Worm (Caenorhabditis elegans) whole organism, young adult: ENCODE results near the gene spe-51.

ENCODE experiments used
- C17E4.6 ChIP-seq: fragments of 200-800 bp; sonication (Bioruptor generic); IDR thresholded peaks from 2 replicates; pipeline ENCODE4 v1.3.6; 2022; ENCODE audit warnings: missing genetic modification reagents, missing genetic modification characterization, missing compliant biosample characterization
- D2030.7 ChIP-seq: fragments of 200-800 bp; sonication (Bioruptor generic); IDR thresholded peaks from 2 replicates; pipeline ENCODE4 v1.3.6; 2022; ENCODE audit warnings: missing genetic modification reagents, missing genetic modification characterization, missing compliant biosample characterization
- F23B12.7 ChIP-seq: sonication (generic microtip); optimal IDR thresholded peaks from 2 replicates; lab custom pipeline; 2017; ENCODE audit warnings: missing genetic modification characterization, mild to moderate bottlenecking, missing compliant biosample characterization, antibody characterized with exemption, moderate library complexity; ENCODE audit not compliant: insufficient read depth
- F33H1.4 ChIP-seq: fragments of 200-800 bp; sonication (Bioruptor generic); IDR thresholded peaks from 2 replicates; pipeline ENCODE4 v1.3.6; 2022; ENCODE audit warnings: missing genetic modification reagents, missing genetic modification characterization, missing compliant biosample characterization
- F49E8.2 ChIP-seq: sonication (generic microtip); optimal IDR thresholded peaks from 3 replicates; lab custom pipeline; 2017; ENCODE audit warnings: missing genetic modification characterization, mild to moderate bottlenecking, missing compliant biosample characterization, antibody characterized with exemption, moderate library complexity; ENCODE audit not compliant: insufficient read depth
- K11D2.4 ChIP-seq: fragments of 200-800 bp; sonication (Bioruptor generic); IDR thresholded peaks from 2 replicates; pipeline ENCODE4 v1.3.6; 2022; ENCODE audit warnings: missing genetic modification reagents, missing genetic modification characterization, missing compliant biosample characterization
- T07F8.4 ChIP-seq: sonication (generic microtip); optimal IDR thresholded peaks from 2 replicates; lab custom pipeline; 2016; ENCODE audit warnings: mild to moderate bottlenecking, missing genetic modification characterization, moderate library complexity, missing compliant biosample characterization
- T26A5.8 ChIP-seq: sonication (generic microtip); optimal IDR thresholded peaks from 2 replicates; lab custom pipeline; 2016; ENCODE audit warnings: missing genetic modification characterization, missing compliant biosample characterization
- Y53F4B.3 ChIP-seq: fragments of 200-800 bp; sonication (Bioruptor generic); IDR thresholded peaks from 2 replicates; pipeline ENCODE4 v1.3.6; 2022; ENCODE audit warnings: missing genetic modification reagents, missing genetic modification characterization, missing compliant biosample characterization
- Y53G8AR.9 ChIP-seq: fragments of 200-800 bp; sonication (Bioruptor generic); conservative IDR thresholded peaks from 2 replicates; pipeline ENCODE4 v1.3.6; 2022; ENCODE audit warnings: missing genetic modification reagents, missing genetic modification characterization, missing compliant biosample characterization
- ceh-58 ChIP-seq: fragments of 200-800 bp; sonication (Bioruptor generic); IDR thresholded peaks from 2 replicates; pipeline ENCODE4 v1.3.6; 2022; ENCODE audit warnings: missing genetic modification characterization, missing compliant biosample characterization
- chd-7 ChIP-seq: sonication (generic microtip); optimal IDR thresholded peaks from 2 replicates; lab custom pipeline; 2016; ENCODE audit warnings: mild to moderate bottlenecking, missing genetic modification characterization, moderate library complexity, missing compliant biosample characterization
- dox-1 ChIP-seq: fragments of 200-800 bp; sonication (Bioruptor generic); IDR thresholded peaks from 2 replicates; pipeline ENCODE4 v1.3.6; 2022; ENCODE audit warnings: missing genetic modification reagents, missing genetic modification characterization, missing compliant biosample characterization
- dpl-1 ChIP-seq: fragments of 150-350 bp; optimal IDR thresholded peaks from 2 replicates; lab custom pipeline; 2014; ENCODE audit warnings: missing biosample characterization, missing genetic modification reagents, missing genetic modification characterization
- efl-1 ChIP-seq: fragments of 150-350 bp; optimal IDR thresholded peaks from 2 replicates; lab custom pipeline; 2014; ENCODE audit warnings: missing biosample characterization, missing genetic modification reagents, missing genetic modification characterization
- ekl-4 ChIP-seq: fragments of 200-800 bp; sonication (Bioruptor generic); IDR thresholded peaks from 2 replicates; pipeline ENCODE4 v1.3.6; 2022; ENCODE audit warnings: missing genetic modification reagents, missing genetic modification characterization, missing compliant biosample characterization
- ets-4 ChIP-seq: fragments of 200-800 bp; sonication (Bioruptor generic); optimal IDR thresholded peaks from 2 replicates; lab custom pipeline; 2018; ENCODE audit warnings: mild to moderate bottlenecking, missing genetic modification characterization, missing compliant biosample characterization
- him-1 ChIP-seq: sonication (generic microtip); optimal IDR thresholded peaks from 2 replicates; lab custom pipeline; 2016; ENCODE audit warnings: missing genotype, missing genetic modification reagents, missing genetic modification characterization, missing compliant biosample characterization
- hrde-1 ChIP-seq: sonication (generic microtip); optimal IDR thresholded peaks from 2 replicates; lab custom pipeline; 2016; ENCODE audit warnings: missing genetic modification characterization, mild to moderate bottlenecking, missing compliant biosample characterization, moderate library complexity, missing genotype, missing genetic modification reagents, borderline replicate concordance
- lin-54 ChIP-seq: fragments of 200-800 bp; sonication (Bioruptor generic); optimal IDR thresholded peaks from 2 replicates; lab custom pipeline; 2018; ENCODE audit warnings: mild to moderate bottlenecking, missing genetic modification characterization, missing compliant biosample characterization
- madf-10 ChIP-seq: sonication (generic microtip); optimal IDR thresholded peaks from 2 replicates; lab custom pipeline; 2016; ENCODE audit warnings: mild to moderate bottlenecking, missing genetic modification characterization, missing compliant biosample characterization
- madf-3 ChIP-seq: fragments of 200-800 bp; sonication (Bioruptor generic); IDR thresholded peaks from 2 replicates; pipeline ENCODE4 v1.3.6; 2022; ENCODE audit warnings: missing genetic modification reagents, missing genetic modification characterization, missing compliant biosample characterization
- madf-8 ChIP-seq: fragments of 200-800 bp; sonication (Bioruptor generic); conservative IDR thresholded peaks from 2 replicates; pipeline ENCODE4 v1.3.6; 2022; ENCODE audit warnings: missing genetic modification reagents, missing genetic modification characterization, missing compliant biosample characterization
- mcd-1 ChIP-seq: fragments of 200-800 bp; sonication (Bioruptor generic); IDR thresholded peaks from 2 replicates; pipeline ENCODE4 v1.3.6; 2022; ENCODE audit warnings: missing genetic modification reagents, missing genetic modification characterization, missing compliant biosample characterization
- mxl-1 ChIP-seq: sonication (generic microtip); optimal IDR thresholded peaks from 2 replicates; lab custom pipeline; 2016; ENCODE audit warnings: missing genetic modification characterization, missing compliant biosample characterization
- nfya-2 ChIP-seq: fragments of 200-800 bp; sonication (Bioruptor generic); IDR thresholded peaks from 2 replicates; pipeline ENCODE4 v1.3.6; 2022; ENCODE audit warnings: missing genetic modification reagents, missing genetic modification characterization, missing compliant biosample characterization
- nhr-120 ChIP-seq: fragments of 200-800 bp; sonication (Bioruptor generic); IDR thresholded peaks from 2 replicates; pipeline ENCODE4 v1.3.6; 2022; ENCODE audit warnings: missing genetic modification characterization, missing compliant biosample characterization
- rcor-1 ChIP-seq: fragments of 200-800 bp; sonication (Bioruptor generic); IDR thresholded peaks from 2 replicates; pipeline ENCODE4 v1.3.6; 2022; ENCODE audit warnings: missing genetic modification reagents, missing genetic modification characterization, missing compliant biosample characterization
- rpc-1 ChIP-seq, 2 experiments: fragments of 150-350 bp in 1 of 2; sonication (generic microtip) in 1 of 2; optimal IDR thresholded peaks; 2 replicates each; lab custom pipeline; 2014 to 2018; ENCODE audit warnings: missing biosample characterization in 1 of 2, missing genetic modification characterization in 1 of 2, missing genetic modification reagents in 1 of 2, missing genotype in 1 of 2
- snpc-1.1 ChIP-seq: sonication (generic microtip); optimal IDR thresholded peaks from 2 replicates; lab custom pipeline; 2017; ENCODE audit warnings: missing genetic modification characterization, mild to moderate bottlenecking, missing compliant biosample characterization, antibody characterized with exemption, moderate library complexity, missing genotype, missing genetic modification reagents; ENCODE audit not compliant: insufficient read depth
- snpc-1.3 ChIP-seq: sonication (generic microtip); optimal IDR thresholded peaks from 2 replicates; lab custom pipeline; 2017; ENCODE audit warnings: missing genetic modification characterization, mild to moderate bottlenecking, missing compliant biosample characterization, antibody characterized with exemption, moderate library complexity, missing genotype, missing genetic modification reagents; ENCODE audit not compliant: insufficient read depth
- snpc-4 ChIP-seq, 5 experiments: fragments of 150-350 bp in 1 of 5; sonication (generic microtip) in 4 of 5; optimal IDR thresholded peaks; 2 replicates each; lab custom pipeline; 2014 to 2018; ENCODE audit warnings: missing genetic modification characterization in 5 of 5, missing biosample characterization in 3 of 5, antibody characterized with exemption in 2 of 5, mild to moderate bottlenecking in 2 of 5, missing compliant biosample characterization in 2 of 5, missing genotype in 2 of 5, moderate library complexity in 2 of 5, missing genetic modification reagents in 1 of 5
- somi-1 ChIP-seq: fragments of 200-800 bp; sonication (Bioruptor generic); optimal IDR thresholded peaks from 2 replicates; lab custom pipeline; 2018; ENCODE audit warnings: mild to moderate bottlenecking, missing genetic modification characterization, missing compliant biosample characterization
- tbx-9 ChIP-seq: sonication (generic microtip); optimal IDR thresholded peaks from 2 replicates; lab custom pipeline; 2016; ENCODE audit warnings: borderline replicate concordance, missing genetic modification characterization, inconsistent platforms, missing compliant biosample characterization
- unc-130 ChIP-seq: sonication (generic microtip); optimal IDR thresholded peaks from 2 replicates; lab custom pipeline; 2016; ENCODE audit warnings: missing genetic modification reagents, missing genetic modification characterization, missing compliant biosample characterization
- unc-62 ChIP-seq: fragments of 150-350 bp; optimal IDR thresholded peaks from 2 replicates; lab custom pipeline; 2014; ENCODE audit warnings: missing biosample characterization, missing genetic modification reagents, missing genetic modification characterization
- zfh-2 ChIP-seq: fragments of 200-800 bp; sonication (Bioruptor generic); conservative IDR thresholded peaks from 2 replicates; pipeline ENCODE4 v1.3.6; 2022; ENCODE audit warnings: missing genetic modification reagents, missing genetic modification characterization, missing compliant biosample characterization
- ztf-18 ChIP-seq: sonication (generic microtip); optimal IDR thresholded peaks from 2 replicates; lab custom pipeline; 2016; ENCODE audit warnings: missing genotype, mild to moderate bottlenecking, missing genetic modification characterization, missing compliant biosample characterization
- ztf-28 ChIP-seq: fragments of 200-800 bp; sonication (Bioruptor generic); IDR thresholded peaks from 2 replicates; pipeline ENCODE4 v1.3.6; 2022; ENCODE audit warnings: missing genetic modification reagents, missing genetic modification characterization, missing compliant biosample characterization

Gene spe-51

ce11 chrIV:4683149-4683548 is 9.4 kb upstream of the spe-51 start:
- TF ChIP-seq hrde-1 (tag; lab: Kevin White, UChicago) (no peak), Y53F4B.3 (GFP tag; lab: Robert Waterston, UW) (no peak), rcor-1 (GFP tag; lab: Robert Waterston, UW) (no peak), ets-4 (no peak), Y53G8AR.9 (no peak), snpc-1.3 (tag; lab: Kevin White, UChicago) (no peak), F49E8.2 (tag; lab: Kevin White, UChicago) (no peak), tbx-9 (tag; lab: Kevin White, UChicago) (no peak), D2030.7 (GFP tag; lab: Robert Waterston, UW) (no peak), him-1 (no peak), madf-8 (GFP tag; lab: Robert Waterston, UW) (no peak), dox-1 (GFP tag; lab: Robert Waterston, UW) (no peak), nfya-2 (GFP tag; lab: Robert Waterston, UW) (no peak), madf-10 (no peak), F23B12.7 (no peak)

- no peak for TF ChIP-seq rpc-1 (optimal IDR thresholded peaks at IDR 0.05; lab: Kevin White, UChicago)
- no peak for TF ChIP-seq rpc-1 (tag; optimal IDR thresholded peaks at IDR 0.05; lab: Kevin White, UChicago)
- TF ChIP-seq F23B12.7, result no peak
- no peak for TF ChIP-seq efl-1
- no peak for TF ChIP-seq lin-54 (GFP tag; lab: Kevin White, UChicago)
- TF ChIP-seq somi-1, result no peak
- TF ChIP-seq mxl-1 (tag; lab: Kevin White, UChicago), result no peak
Measured at ce11 chrIV:4686291-4686830, 6.2 kb upstream of the spe-51 start.

ce11 chrIV:4686898-4687297 is 5.7 kb upstream of the spe-51 start:
- TF ChIP-seq zfh-2 (GFP tag; lab: Robert Waterston, UW) (peak; percentile 66), unc-62 (GFP tag; lab: Kevin White, UChicago) (no peak)

DNA sequence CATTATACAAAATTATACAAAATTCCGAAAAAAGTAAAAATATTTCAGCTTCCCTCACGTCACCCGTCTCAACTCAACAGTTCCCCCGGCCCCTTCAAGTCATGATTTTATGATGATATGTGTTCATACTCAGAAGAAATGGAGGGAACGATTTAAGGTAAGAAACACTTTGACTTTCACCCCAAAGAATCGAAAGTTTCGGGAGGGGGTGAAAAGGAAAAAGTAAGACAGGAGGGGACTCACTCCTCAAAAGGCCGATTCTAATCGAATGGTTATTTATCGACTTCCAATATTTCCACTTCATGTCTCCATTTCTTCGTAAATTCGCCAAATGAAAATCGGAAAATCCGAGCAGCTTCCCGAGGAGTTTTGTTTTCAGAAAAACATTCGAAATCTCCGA is 4.3 kb upstream of the spe-51 start, which contains the start of gene bus-4:
Gene bus-4, plus strand, starts transcription at position 49 of the 400 bp plus-strand sequence.
- TF ChIP-seq C17E4.6 (GFP tag; lab: Robert Waterston, UW) (no peak), dpl-1 (GFP tag; lab: Kevin White, UChicago) (no peak), ceh-58 (no peak), zfh-2 (GFP tag; lab: Robert Waterston, UW) (no peak), K11D2.4 (GFP tag; lab: Robert Waterston, UW) (no peak), unc-130 (GFP tag; lab: Kevin White, UChicago) (no peak), T26A5.8 (tag; lab: Kevin White, UChicago) (no peak), madf-3 (GFP tag; lab: Robert Waterston, UW) (no peak), ekl-4 (GFP tag; lab: Robert Waterston, UW) (no peak), snpc-4 (GFP tag; optimal IDR thresholded peaks at IDR 0.05; lab: Kevin White, UChicago) (no peak), snpc-4 (tag; optimal IDR thresholded peaks at IDR 0.05; lab: Kevin White, UChicago) (no peak), F33H1.4 (GFP tag; lab: Robert Waterston, UW) (no peak), chd-7 (no peak), ztf-28 (GFP tag; lab: Robert Waterston, UW) (no peak), ztf-18 (no peak), mcd-1 (no peak), nhr-120 (GFP tag; lab: Robert Waterston, UW) (no peak), T07F8.4 (no peak), snpc-1.1 (tag; lab: Kevin White, UChicago) (no peak), madf-10 (no peak)
